Worm (Caenorhabditis elegans) whole organism, L3 larva: Measurements from ENCODE around the gene C56G3.2.

Experiments used
- elt-3 ChIP-seq, 3 experiments: fragments of 150-350 bp in 1 of 3; sonication (generic microtip) in 2 of 3; optimal IDR thresholded peaks; 2 replicates in 2 of 3; 4 replicates in 1 of 3; lab custom pipeline; 2014 to 2017; ENCODE audit warnings: missing biosample characterization in 3 of 3, missing genetic modification characterization in 3 of 3
- jun-1 ChIP-seq: fragments of 150-350 bp; optimal IDR thresholded peaks from 2 replicates; lab custom pipeline; 2014; ENCODE audit warnings: missing biosample characterization, missing genetic modification reagents, missing genetic modification characterization
- nhr-28 ChIP-seq: fragments of 150-350 bp; optimal IDR thresholded peaks from 2 replicates; lab custom pipeline; 2014; ENCODE audit warnings: missing biosample characterization, missing genetic modification characterization
- pha-4 ChIP-seq: fragments of 150-350 bp; optimal IDR thresholded peaks from 2 replicates; lab custom pipeline; 2014; ENCODE audit warnings: missing biosample characterization, missing genetic modification reagents, missing genetic modification characterization

- TF ChIP-seq jun-1 (tag; lab: Kevin White, UChicago) (no peak), nhr-28 (tag; lab: Kevin White, UChicago) (no peak), elt-3 (tag; optimal IDR thresholded peaks at IDR 0.05; lab: Kevin White, UChicago) (no peak), pha-4 (tag; lab: Kevin White, UChicago) (no peak)
Observed at ce11 chrX:7369770-7370169, 4.4 kb downstream of the C56G3.2 start.
